Worm (Caenorhabditis elegans) whole organism, L4 larva: ENCODE data around the gene F35H10.2.

Source experiments
- F49E8.2 ChIP-seq: sonication (generic microtip); optimal IDR thresholded peaks from 2 replicates; lab custom pipeline; 2016; ENCODE audit warnings: missing compliant biosample characterization, mild to moderate bottlenecking, missing genetic modification characterization, borderline replicate concordance
- ama-1 ChIP-seq: fragments of 150-350 bp; optimal IDR thresholded peaks from 2 replicates; lab custom pipeline; 2014; ENCODE audit warnings: inconsistent platforms, mixed read lengths
- ces-1 ChIP-seq: fragments of 150-350 bp; sonication (generic microtip); optimal IDR thresholded peaks from 4 replicates; lab custom pipeline; 2014; ENCODE audit warnings: missing biosample characterization, missing genetic modification reagents, missing genetic modification characterization
- dmd-9 ChIP-seq: fragments of 200-800 bp; sonication (Bioruptor generic); IDR thresholded peaks from 2 replicates; pipeline ENCODE4 v1.3.6; 2022; ENCODE audit warnings: missing genetic modification reagents, missing genetic modification characterization, missing compliant biosample characterization
- egl-27 ChIP-seq: sonication (generic microtip); optimal IDR thresholded peaks from 3 replicates; lab custom pipeline; 2017; ENCODE audit warnings: missing biosample characterization, missing genetic modification reagents, missing genetic modification characterization
- jun-1 ChIP-seq: fragments of 150-350 bp; optimal IDR thresholded peaks from 2 replicates; lab custom pipeline; 2014; ENCODE audit warnings: missing biosample characterization, missing genetic modification reagents, missing genetic modification characterization
- nhr-76 ChIP-seq: fragments of 150-350 bp; optimal IDR thresholded peaks from 2 replicates; lab custom pipeline; 2014; ENCODE audit warnings: missing biosample characterization, missing genetic modification characterization
- set-16 ChIP-seq: fragments of 200-800 bp; sonication (Bioruptor generic); IDR thresholded peaks from 2 replicates; pipeline ENCODE4 v1.3.6; 2022; ENCODE audit warnings: missing genetic modification reagents, missing genetic modification characterization, missing compliant biosample characterization
- snpc-4 ChIP-seq: fragments of 150-350 bp; optimal IDR thresholded peaks from 2 replicates; lab custom pipeline; 2014; ENCODE audit warnings: missing biosample characterization, missing genetic modification characterization
- tra-1 ChIP-seq: fragments of 200-800 bp; sonication (Bioruptor generic); IDR thresholded peaks from 2 replicates; pipeline ENCODE4 v1.3.6; 2022; ENCODE audit warnings: missing genetic modification reagents, missing genetic modification characterization, missing compliant biosample characterization
- unc-39 ChIP-seq: sonication (generic microtip); optimal IDR thresholded peaks from 2 replicates; lab custom pipeline; 2017; ENCODE audit warnings: missing biosample characterization, missing genetic modification characterization
- unc-62 ChIP-seq, 3 experiments: fragments of 150-350 bp in 1 of 3; sonication (generic microtip); optimal IDR thresholded peaks in 2 of 3; peaks in 1 of 3; 1 replicate in 1 of 3; 2 replicates in 2 of 3; lab custom pipeline; 2014 to 2017; ENCODE audit warnings: missing biosample characterization in 3 of 3, missing genetic modification characterization in 3 of 3, missing genetic modification reagents in 3 of 3, missing genotype in 1 of 3

- TF ChIP-seq jun-1 (tag; lab: Kevin White, UChicago) (no peak), set-16 (GFP tag; lab: Robert Waterston, UW) (no peak), unc-62 (GFP tag; optimal IDR thresholded peaks at IDR 0.05 in 1 of 2; lab: Kevin White, UChicago) (no peak), unc-62 (tag; optimal IDR thresholded peaks at IDR 0.05; lab: Kevin White, UChicago) (no peak), nhr-76 (no peak), ama-1 (no peak), snpc-4 (no peak), egl-27 (tag; lab: Kevin White, UChicago) (no peak), ces-1 (GFP tag; lab: Kevin White, UChicago) (no peak), dmd-9 (no peak), tra-1 (GFP tag; lab: Robert Waterston, UW) (no peak), unc-39 (no peak), F49E8.2 (tag; lab: Kevin White, UChicago) (no peak)
Measured at ce11 chrIV:8354572-8354971, 25.6 kb downstream of the F35H10.2 start, which contains the start of gene F17E9.3.
